Fruit fly (Drosophila melanogaster) whole organism, embryonic: ENCODE measurements around the gene CG1764.

Experiments used
- ATbp ChIP-seq: fragments of 200-800 bp; sonication (Bioruptor generic); optimal IDR thresholded peaks from 2 replicates; lab custom pipeline; 2017; ENCODE audit warnings: missing biosample characterization, mild to moderate bottlenecking, missing genetic modification characterization, missing genetic modification reagents
- Atf3 ChIP-seq: fragments of 200-800 bp; sonication (Bioruptor generic); optimal IDR thresholded peaks from 3 replicates; lab custom pipeline; 2016; ENCODE audit warnings: missing biosample characterization, missing genetic modification characterization
- Bgb ChIP-seq: fragments of 200-800 bp; sonication (Bioruptor generic); IDR thresholded peaks from 2 replicates; pipeline ENCODE4 v1.3.6; 2022; ENCODE audit warnings: missing biosample characterization, missing genetic modification characterization; ENCODE audit not compliant: partially characterized antibody
- C15 ChIP-seq: fragments of 200-800 bp; sonication (Bioruptor generic); IDR thresholded peaks from 3 replicates; pipeline ENCODE4 v1.3.6; 2022; ENCODE audit warnings: missing biosample characterization, missing genetic modification characterization
- CG10366 ChIP-seq: fragments of 200-800 bp; sonication (Bioruptor generic); IDR thresholded peaks from 2 replicates; pipeline ENCODE4 v1.3.6; 2022; ENCODE audit warnings: missing biosample characterization, missing genetic modification characterization
- CG10959 ChIP-seq: fragments of 200-800 bp; sonication (Bioruptor generic); IDR thresholded peaks from 2 replicates; pipeline ENCODE4 v1.3.6; 2022; ENCODE audit warnings: missing biosample characterization, missing genetic modification characterization
- CG11093 ChIP-seq: fragments of 200-800 bp; sonication (Bioruptor generic); IDR thresholded peaks from 3 replicates; pipeline ENCODE4 v1.3.6; 2022; ENCODE audit warnings: missing biosample characterization, missing genetic modification characterization
- CG11695 ChIP-seq: fragments of 200-800 bp; sonication (Bioruptor generic); IDR thresholded peaks from 3 replicates; pipeline ENCODE4 v1.3.6; 2022; ENCODE audit warnings: missing biosample characterization, missing genetic modification characterization
- CG14860 ChIP-seq: fragments of 200-800 bp; sonication (Bioruptor generic); IDR thresholded peaks from 3 replicates; pipeline ENCODE4 v1.3.6; 2022; ENCODE audit warnings: missing biosample characterization, missing genetic modification characterization; ENCODE audit not compliant: partially characterized antibody
- CG15011 ChIP-seq: fragments of 200-800 bp; sonication (Bioruptor generic); optimal IDR thresholded peaks from 3 replicates; lab custom pipeline; 2018; ENCODE audit warnings: missing biosample characterization, mild to moderate bottlenecking, missing genetic modification characterization
- CG17361 ChIP-seq: fragments of 200-800 bp; sonication (Bioruptor generic); IDR thresholded peaks from 3 replicates; pipeline ENCODE4 v1.3.6; 2022; ENCODE audit warnings: missing biosample characterization, missing genetic modification characterization
- CG31365 ChIP-seq: fragments of 200-800 bp; sonication (Bioruptor generic); optimal IDR thresholded peaks from 2 replicates; lab custom pipeline; 2018; ENCODE audit warnings: missing biosample characterization, mild to moderate bottlenecking, missing genetic modification characterization
- CG32767 ChIP-seq: fragments of 200-800 bp; sonication (Bioruptor generic); IDR thresholded peaks from 2 replicates; pipeline ENCODE4 v1.3.6; 2022; ENCODE audit warnings: missing biosample characterization, missing genetic modification characterization
- CG4424 ChIP-seq: fragments of 200-800 bp; sonication (Bioruptor generic); optimal IDR thresholded peaks from 3 replicates; lab custom pipeline; 2016; ENCODE audit warnings: missing biosample characterization, missing genetic modification characterization
- CG6254 ChIP-seq: fragments of 200-800 bp; sonication (Bioruptor generic); optimal IDR thresholded peaks from 3 replicates; lab custom pipeline; 2017; ENCODE audit warnings: mild to moderate bottlenecking, missing biosample characterization, missing genetic modification reagents, missing genetic modification characterization
- CG6791 ChIP-seq: fragments of 200-800 bp; sonication (Bioruptor generic); IDR thresholded peaks from 3 replicates; pipeline ENCODE4 v1.3.6; 2022; ENCODE audit warnings: missing biosample characterization, missing genetic modification characterization; ENCODE audit not compliant: partially characterized antibody
- Dfd ChIP-seq, 2 experiments: fragments of >200 bp; optimal IDR thresholded peaks; 2 replicates each; lab custom pipeline; 2017; ENCODE audit warnings: missing biosample characterization in 2 of 2, missing genetic modification characterization in 2 of 2
- Drgx ChIP-seq: fragments of 200-800 bp; sonication (Bioruptor generic); IDR thresholded peaks from 2 replicates; pipeline ENCODE4 v1.3.6; 2022; ENCODE audit warnings: missing biosample characterization, missing genetic modification characterization
- E2f1 ChIP-seq: fragments of 200-800 bp; sonication (Bioruptor generic); IDR thresholded peaks from 2 replicates; pipeline ENCODE4 v1.3.6; 2022; ENCODE audit warnings: missing biosample characterization, missing genetic modification characterization
- E2f2 ChIP-seq: fragments of 200-800 bp; sonication (Bioruptor generic); IDR thresholded peaks from 2 replicates; pipeline ENCODE4 v1.3.6; 2022; ENCODE audit warnings: missing biosample characterization, missing genetic modification characterization
- Ets97D ChIP-seq: fragments of 200-800 bp; sonication (Bioruptor generic); optimal IDR thresholded peaks from 3 replicates; lab custom pipeline; 2016; ENCODE audit warnings: missing biosample characterization, missing genetic modification characterization
- HHEX ChIP-seq: fragments of 200-800 bp; sonication (Bioruptor generic); optimal IDR thresholded peaks from 3 replicates; lab custom pipeline; 2017; ENCODE audit warnings: missing biosample characterization, mild to moderate bottlenecking, missing genetic modification characterization, missing genetic modification reagents
- Mes4 ChIP-seq: fragments of 200-800 bp; sonication (Bioruptor generic); optimal IDR thresholded peaks from 2 replicates; lab custom pipeline; 2016; ENCODE audit warnings: missing biosample characterization, missing genetic modification characterization
- Nf-YC ChIP-seq: fragments of 200-800 bp; optimal IDR thresholded peaks from 3 replicates; lab custom pipeline; 2019; ENCODE audit warnings: missing biosample characterization, mild to moderate bottlenecking, missing genetic modification characterization, moderate library complexity
- Oaz ChIP-seq: fragments of 200-800 bp; sonication (Bioruptor generic); IDR thresholded peaks from 2 replicates; pipeline ENCODE4 v1.3.6; 2022; ENCODE audit warnings: missing biosample characterization, missing genetic modification characterization
- Scr ChIP-seq: fragments of 200-800 bp; sonication (Bioruptor generic); IDR thresholded peaks from 2 replicates; pipeline ENCODE4 v1.3.6; 2022; ENCODE audit warnings: missing biosample characterization, missing genetic modification characterization; ENCODE audit not compliant: partially characterized antibody
- Sox102F ChIP-seq: fragments of 200-800 bp; sonication (Bioruptor generic); optimal IDR thresholded peaks from 2 replicates; lab custom pipeline; 2018; ENCODE audit warnings: missing biosample characterization, mild to moderate bottlenecking, missing genetic modification characterization, moderate library complexity
- Stat92E ChIP-seq, 3 experiments: fragments of >200 bp in 2 of 3; fragments of 200-800 bp in 1 of 3; sonication (Bioruptor generic) in 1 of 3; optimal IDR thresholded peaks; 2 replicates each; lab custom pipeline; 2017 to 2019; ENCODE audit warnings: missing biosample characterization in 3 of 3, missing genetic modification characterization in 3 of 3, mild to moderate bottlenecking in 1 of 3, moderate library complexity in 1 of 3
- TFAM ChIP-seq: fragments of 200-800 bp; sonication (Bioruptor generic); optimal IDR thresholded peaks from 2 replicates; lab custom pipeline; 2017; ENCODE audit warnings: missing biosample characterization, missing genetic modification characterization, inconsistent platforms
- Taf1 ChIP-seq: fragments of 200-800 bp; sonication (Bioruptor generic); IDR thresholded peaks from 2 replicates; pipeline ENCODE4 v1.3.6; 2022; ENCODE audit warnings: missing biosample characterization, missing genetic modification characterization
- Usf ChIP-seq: fragments of 200-800 bp; sonication (Bioruptor generic); optimal IDR thresholded peaks from 2 replicates; lab custom pipeline; 2017; ENCODE audit warnings: missing genotype, missing biosample characterization, missing genetic modification characterization
- ato ChIP-seq: fragments of 200-800 bp; sonication (Bioruptor generic); IDR thresholded peaks from 2 replicates; pipeline ENCODE4 v1.3.6; 2022; ENCODE audit warnings: missing biosample characterization, missing genetic modification characterization; ENCODE audit not compliant: partially characterized antibody
- bowl ChIP-seq: fragments of 200-800 bp; sonication (Bioruptor generic); IDR thresholded peaks from 2 replicates; pipeline ENCODE4 v1.3.6; 2022; ENCODE audit warnings: missing biosample characterization, missing genetic modification characterization
- cad ChIP-seq: fragments of >200 bp; optimal IDR thresholded peaks from 2 replicates; lab custom pipeline; 2017; ENCODE audit warnings: missing biosample characterization, missing genetic modification characterization
- ci ChIP-seq: fragments of 200-800 bp; sonication (Bioruptor generic); IDR thresholded peaks from 3 replicates; pipeline ENCODE4 v1.3.6; 2022; ENCODE audit warnings: missing biosample characterization, missing genetic modification characterization
- dysf ChIP-seq: fragments of 200-800 bp; sonication (Bioruptor generic); IDR thresholded peaks from 3 replicates; pipeline ENCODE4 v1.3.6; 2022; ENCODE audit warnings: missing biosample characterization, missing genetic modification characterization
- fd96Cb ChIP-seq: fragments of 200-800 bp; sonication (Bioruptor generic); optimal IDR thresholded peaks from 2 replicates; lab custom pipeline; 2018; ENCODE audit warnings: missing biosample characterization, mild to moderate bottlenecking, missing genetic modification characterization, moderate library complexity
- ftz-f1 ChIP-seq: fragments of 200-800 bp; sonication (Bioruptor generic); optimal IDR thresholded peaks from 2 replicates; lab custom pipeline; 2016; ENCODE audit warnings: missing biosample characterization, missing genetic modification characterization
- h ChIP-seq: fragments of >200 bp; optimal IDR thresholded peaks from 2 replicates; lab custom pipeline; 2017
- ind ChIP-seq: fragments of 200-800 bp; sonication (Bioruptor generic); optimal IDR thresholded peaks from 3 replicates; lab custom pipeline; 2016; ENCODE audit warnings: missing biosample characterization, missing genetic modification characterization
- jing ChIP-seq: fragments of 200-800 bp; sonication (Bioruptor generic); optimal IDR thresholded peaks from 2 replicates; lab custom pipeline; 2018; ENCODE audit warnings: missing biosample characterization, mild to moderate bottlenecking, missing genetic modification characterization
- jumu ChIP-seq: fragments of 200-800 bp; sonication (Bioruptor generic); optimal IDR thresholded peaks from 3 replicates; lab custom pipeline; 2016; ENCODE audit warnings: missing biosample characterization, missing genetic modification characterization
- knrl ChIP-seq: fragments of 200-800 bp; sonication (Bioruptor generic); IDR thresholded peaks from 3 replicates; pipeline ENCODE4 v1.3.6; 2022; ENCODE audit warnings: missing biosample characterization, missing genetic modification characterization; ENCODE audit not compliant: partially characterized antibody
- lilli ChIP-seq: fragments of 200-800 bp; sonication (Bioruptor generic); optimal IDR thresholded peaks from 3 replicates; lab custom pipeline; 2016; ENCODE audit warnings: missing biosample characterization, missing genetic modification characterization
- lov ChIP-seq, 2 experiments: fragments of 200-800 bp in 1 of 2; fragments of >200 bp in 1 of 2; sonication (Bioruptor generic) in 1 of 2; IDR thresholded peaks in 1 of 2; optimal IDR thresholded peaks in 1 of 2; 2 replicates in 1 of 2; 3 replicates in 1 of 2; pipeline versions ENCODE4 v1.3.6 to Lab custom; 2017 to 2022; ENCODE audit warnings: missing biosample characterization in 1 of 2, missing genetic modification characterization in 1 of 2
- nau ChIP-seq: fragments of 200-800 bp; sonication (Bioruptor generic); optimal IDR thresholded peaks from 3 replicates; lab custom pipeline; 2017; ENCODE audit warnings: missing biosample characterization, mild to moderate bottlenecking, missing genetic modification characterization, missing genetic modification reagents
- nmo ChIP-seq: fragments of 200-800 bp; sonication (Bioruptor generic); optimal IDR thresholded peaks from 2 replicates; lab custom pipeline; 2018; ENCODE audit warnings: missing biosample characterization, mild to moderate bottlenecking, missing genetic modification characterization, moderate library complexity
- phol ChIP-seq: fragments of 200-800 bp; sonication (Bioruptor generic); optimal IDR thresholded peaks from 3 replicates; lab custom pipeline; 2018; ENCODE audit warnings: missing biosample characterization, mild to moderate bottlenecking, missing genetic modification characterization, moderate library complexity
- pnt ChIP-seq: fragments of 200-800 bp; sonication (Bioruptor generic); optimal IDR thresholded peaks from 3 replicates; lab custom pipeline; 2016; ENCODE audit warnings: missing biosample characterization, missing genetic modification characterization
- row ChIP-seq: fragments of 200-800 bp; sonication (Bioruptor generic); IDR thresholded peaks from 3 replicates; pipeline ENCODE4 v1.3.6; 2022; ENCODE audit warnings: missing biosample characterization, missing genetic modification characterization
- slp2 ChIP-seq: fragments of 200-800 bp; sonication (Bioruptor generic); optimal IDR thresholded peaks from 2 replicates; lab custom pipeline; 2016; ENCODE audit warnings: missing biosample characterization, missing genetic modification characterization
- wek ChIP-seq: fragments of 200-800 bp; sonication (Bioruptor generic); optimal IDR thresholded peaks from 3 replicates; lab custom pipeline; 2018; ENCODE audit warnings: missing biosample characterization, mild to moderate bottlenecking, missing genetic modification characterization, moderate library complexity

The CG1764 gene

dm6 chrX:13307189-13307588 is 5.0 kb upstream of the CG1764 start (continued):
- TF ChIP-seq Bgb (GFP tag; lab: Robert Waterston, UW): no peak
- TF ChIP-seq HHEX: no peak
- TF ChIP-seq ATbp (GFP tag; lab: Kevin White, UChicago): no peak
- no peak for TF ChIP-seq TFAM (GFP tag; lab: Kevin White, UChicago)
- no peak for TF ChIP-seq Taf1 (GFP tag; lab: Robert Waterston, UW)
- no peak for TF ChIP-seq fd96Cb (tag; lab: Kevin White, UChicago)
- no peak for TF ChIP-seq Ets97D (GFP tag; lab: Kevin White, UChicago)
- TF ChIP-seq knrl (GFP tag; lab: Robert Waterston, UW): no peak
- no peak for TF ChIP-seq CG14860 (GFP tag; lab: Robert Waterston, UW)
- no peak for TF ChIP-seq E2f1
- no peak for TF ChIP-seq Drgx
- TF ChIP-seq CG11695 (GFP tag; lab: Robert Waterston, UW): no peak
- TF ChIP-seq E2f2 (GFP tag; lab: Robert Waterston, UW): no peak
- TF ChIP-seq Dfd (GFP tag; optimal IDR thresholded peaks at IDR 0.05; lab: Kevin White, UChicago): no peak
- no peak for TF ChIP-seq cad (GFP tag; lab: Kevin White, UChicago)
- TF ChIP-seq pnt (GFP tag; lab: Kevin White, UChicago): no peak
- TF ChIP-seq ind (GFP tag; lab: Kevin White, UChicago): no peak
- TF ChIP-seq lov (optimal IDR thresholded peaks at IDR 0.05; lab: Kevin White, UChicago): no peak
- TF ChIP-seq lov (GFP tag; IDR thresholded peaks at IDR 0.05; lab: Robert Waterston, UW): no peak
- no peak for TF ChIP-seq jumu (GFP tag; lab: Kevin White, UChicago)
- TF ChIP-seq Mes4 (GFP tag; lab: Kevin White, UChicago): no peak
- peak; percentile 42 for TF ChIP-seq Sox102F (GFP tag; lab: Kevin White, UChicago)
- no peak for TF ChIP-seq CG10959 (GFP tag; lab: Robert Waterston, UW)
- peak; percentile 34; the same call in 1 of the 3 replicates for TF ChIP-seq dysf (GFP tag; lab: Robert Waterston, UW)
- TF ChIP-seq CG11093 (GFP tag; lab: Robert Waterston, UW): no peak
- no peak for TF ChIP-seq C15 (GFP tag; lab: Robert Waterston, UW)
- no peak for TF ChIP-seq jing (GFP tag; lab: Kevin White, UChicago)
- no peak for TF ChIP-seq bowl (GFP tag; lab: Robert Waterston, UW)
- TF ChIP-seq nmo: peak; percentile 51
- TF ChIP-seq Usf (GFP tag; lab: Kevin White, UChicago): no peak
- no peak for TF ChIP-seq Atf3 (GFP tag; lab: Kevin White, UChicago)
- TF ChIP-seq CG31365: no peak
- no peak for TF ChIP-seq ci (GFP tag; lab: Robert Waterston, UW)
- TF ChIP-seq slp2: no peak
- no peak for TF ChIP-seq Oaz (GFP tag; lab: Robert Waterston, UW)
- TF ChIP-seq CG4424 (GFP tag; lab: Kevin White, UChicago): peak; percentile 22
- no peak for TF ChIP-seq Stat92E (GFP tag; optimal IDR thresholded peaks at IDR 0.05; lab: Kevin White, UChicago)
- no peak for TF ChIP-seq nau (GFP tag; lab: Kevin White, UChicago)
- no peak for TF ChIP-seq CG6254
- TF ChIP-seq Scr (GFP tag; lab: Robert Waterston, UW): no peak
- TF ChIP-seq row: peak; percentile 61
- TF ChIP-seq CG17361 (GFP tag; lab: Robert Waterston, UW): peak; percentile 43; the same call in 1 of the 3 replicates
- no peak for TF ChIP-seq CG6791 (GFP tag; lab: Robert Waterston, UW)
- TF ChIP-seq ato (GFP tag; lab: Robert Waterston, UW): no peak
- no peak for TF ChIP-seq wek
- TF ChIP-seq h: no peak
- TF ChIP-seq CG15011 (GFP tag; lab: Kevin White, UChicago): no peak
- no peak for TF ChIP-seq CG10366
- TF ChIP-seq phol (tag; lab: Kevin White, UChicago): peak; percentile 35
- no peak for TF ChIP-seq ftz-f1 (GFP tag; lab: Kevin White, UChicago)
- TF ChIP-seq CG32767 (GFP tag; lab: Robert Waterston, UW): no peak
- TF ChIP-seq lilli (GFP tag; lab: Kevin White, UChicago): peak; percentile 29
- TF ChIP-seq Nf-YC (tag; lab: Kevin White, UChicago): no peak
